Fruit fly (Drosophila melanogaster) whole organism, embryonic: Measurements from ENCODE around the gene MED15.

Experiments
- CG10209 ChIP-seq: fragments of 200-800 bp; sonication (Bioruptor generic); optimal IDR thresholded peaks from 3 replicates; lab custom pipeline; 2017; ENCODE audit warnings: missing biosample characterization, mild to moderate bottlenecking, missing genetic modification characterization, missing genetic modification reagents
- CG12104 ChIP-seq: fragments of 200-800 bp; sonication (Bioruptor generic); optimal IDR thresholded peaks from 3 replicates; lab custom pipeline; 2016; ENCODE audit warnings: missing biosample characterization, missing genetic modification characterization
- CG12236 ChIP-seq: fragments of 200-800 bp; sonication (Bioruptor generic); optimal IDR thresholded peaks from 2 replicates; lab custom pipeline; 2016; ENCODE audit warnings: missing biosample characterization, missing genetic modification characterization
- CG14667 ChIP-seq: fragments of 200-800 bp; sonication (Bioruptor generic); IDR thresholded peaks from 2 replicates; pipeline ENCODE4 v1.3.6; 2022; ENCODE audit warnings: missing biosample characterization, missing genetic modification characterization
- CG17328 ChIP-seq: fragments of 200-800 bp; sonication (Bioruptor generic); IDR thresholded peaks from 2 replicates; pipeline ENCODE4 v1.3.6; 2022; ENCODE audit warnings: missing biosample characterization, missing genetic modification characterization
- CG17568 ChIP-seq: fragments of 200-800 bp; sonication (Bioruptor generic); optimal IDR thresholded peaks from 2 replicates; lab custom pipeline; 2018; ENCODE audit warnings: missing biosample characterization, mild to moderate bottlenecking, missing genetic modification characterization, moderate library complexity
- CG2199 ChIP-seq: fragments of 200-800 bp; sonication (Bioruptor generic); IDR thresholded peaks from 3 replicates; pipeline ENCODE4 v1.3.6; 2022; ENCODE audit warnings: missing biosample characterization, missing genetic modification characterization
- CG2202 ChIP-seq: fragments of 200-800 bp; sonication (Bioruptor generic); optimal IDR thresholded peaks from 2 replicates; lab custom pipeline; 2018; ENCODE audit warnings: missing biosample characterization, mild to moderate bottlenecking, missing genetic modification characterization
- CG34376 ChIP-seq: fragments of 200-800 bp; sonication (Bioruptor generic); optimal IDR thresholded peaks from 2 replicates; lab custom pipeline; 2018; ENCODE audit warnings: missing biosample characterization, mild to moderate bottlenecking, missing genetic modification characterization
- CG4282 ChIP-seq: fragments of 200-800 bp; sonication (Bioruptor generic); optimal IDR thresholded peaks from 2 replicates; lab custom pipeline; 2016; ENCODE audit warnings: missing biosample characterization, missing genetic modification characterization
- CG4617 ChIP-seq: fragments of 200-800 bp; sonication (Bioruptor generic); optimal IDR thresholded peaks from 3 replicates; lab custom pipeline; 2016; ENCODE audit warnings: missing biosample characterization, missing genetic modification characterization, borderline replicate concordance
- CG5245 ChIP-seq: fragments of 200-800 bp; sonication (Bioruptor generic); optimal IDR thresholded peaks from 3 replicates; lab custom pipeline; 2016; ENCODE audit warnings: missing biosample characterization, missing genetic modification characterization
- CG6683 ChIP-seq: fragments of 200-800 bp; sonication (Bioruptor generic); optimal IDR thresholded peaks from 2 replicates; lab custom pipeline; 2017; ENCODE audit warnings: missing biosample characterization, mild to moderate bottlenecking, missing genetic modification characterization, missing genetic modification reagents
- CG7271 ChIP-seq: fragments of 200-800 bp; sonication (Bioruptor generic); optimal IDR thresholded peaks from 2 replicates; lab custom pipeline; 2018; ENCODE audit warnings: missing biosample characterization, mild to moderate bottlenecking, missing genetic modification characterization, moderate library complexity
- CG9609 ChIP-seq: fragments of 200-800 bp; sonication (Bioruptor generic); optimal IDR thresholded peaks from 3 replicates; lab custom pipeline; 2016; ENCODE audit warnings: missing biosample characterization, missing genetic modification characterization
- CG9876 ChIP-seq: fragments of 200-800 bp; sonication (Bioruptor generic); optimal IDR thresholded peaks from 2 replicates; lab custom pipeline; 2016; ENCODE audit warnings: missing biosample characterization, missing genetic modification characterization
- CoRest ChIP-seq: fragments of 200-800 bp; sonication (Bioruptor generic); optimal IDR thresholded peaks from 3 replicates; lab custom pipeline; 2018; ENCODE audit warnings: missing biosample characterization, mild to moderate bottlenecking, missing genetic modification characterization, moderate library complexity
- Dfd ChIP-seq, 2 experiments: fragments of >200 bp; optimal IDR thresholded peaks; 2 replicates each; lab custom pipeline; 2017; ENCODE audit warnings: missing biosample characterization in 2 of 2, missing genetic modification characterization in 2 of 2
- HLHmδ ChIP-seq: fragments of 200-800 bp; sonication (Bioruptor generic); optimal IDR thresholded peaks from 2 replicates; lab custom pipeline; 2018; ENCODE audit warnings: missing biosample characterization, mild to moderate bottlenecking, missing genetic modification characterization, moderate library complexity
- Hr51 ChIP-seq, 2 experiments: fragments of 200-800 bp; sonication (Bioruptor generic); optimal IDR thresholded peaks; 2 replicates in 1 of 2; 3 replicates in 1 of 2; lab custom pipeline; 2016 to 2018; ENCODE audit warnings: missing biosample characterization in 2 of 2, missing genetic modification characterization in 2 of 2, mild to moderate bottlenecking in 1 of 2, moderate library complexity in 1 of 2
- MBD-R2 ChIP-seq: fragments of 200-800 bp; sonication (Bioruptor generic); IDR thresholded peaks from 2 replicates; pipeline ENCODE4 v1.3.6; 2022; ENCODE audit warnings: missing biosample characterization, missing genetic modification characterization
- MTF-1 ChIP-seq: fragments of 200-800 bp; sonication (Bioruptor generic); optimal IDR thresholded peaks from 2 replicates; lab custom pipeline; 2018; ENCODE audit warnings: missing biosample characterization, mild to moderate bottlenecking, missing genetic modification characterization, borderline replicate concordance
- Rx ChIP-seq: fragments of 200-800 bp; sonication (Bioruptor generic); IDR thresholded peaks from 2 replicates; pipeline ENCODE4 v1.3.6; 2022; ENCODE audit warnings: missing biosample characterization, missing genetic modification characterization
- Sox100B ChIP-seq: fragments of 200-800 bp; sonication (Bioruptor generic); optimal IDR thresholded peaks from 3 replicates; lab custom pipeline; 2018; ENCODE audit warnings: missing biosample characterization, mild to moderate bottlenecking, missing genetic modification characterization
- Taf1 ChIP-seq: fragments of 200-800 bp; sonication (Bioruptor generic); IDR thresholded peaks from 2 replicates; pipeline ENCODE4 v1.3.6; 2022; ENCODE audit warnings: missing biosample characterization, missing genetic modification characterization
- Trl ChIP-seq, 3 experiments: fragments of >200 bp in 2 of 3; fragments of 200-800 bp in 1 of 3; sonication (Bioruptor generic) in 1 of 3; optimal IDR thresholded peaks; 2 replicates in 1 of 3; 3 replicates in 2 of 3; lab custom pipeline; 2016 to 2017; ENCODE audit warnings: missing biosample characterization in 1 of 3, missing genetic modification characterization in 1 of 3
- ab ChIP-seq: fragments of 200-800 bp; sonication (Bioruptor generic); optimal IDR thresholded peaks from 2 replicates; lab custom pipeline; 2016; ENCODE audit warnings: missing biosample characterization, missing genetic modification characterization
- ac ChIP-seq: fragments of 200-800 bp; sonication (Bioruptor generic); optimal IDR thresholded peaks from 3 replicates; lab custom pipeline; 2017; ENCODE audit warnings: missing biosample characterization, mild to moderate bottlenecking, missing genetic modification characterization
- ara ChIP-seq: fragments of 200-800 bp; sonication (Bioruptor generic); IDR thresholded peaks from 2 replicates; pipeline ENCODE4 v1.3.6; 2022; ENCODE audit warnings: missing biosample characterization, missing genetic modification characterization
- ato ChIP-seq: fragments of 200-800 bp; sonication (Bioruptor generic); IDR thresholded peaks from 2 replicates; pipeline ENCODE4 v1.3.6; 2022; ENCODE audit warnings: missing biosample characterization, missing genetic modification characterization; ENCODE audit not compliant: partially characterized antibody
- bcd ChIP-seq: fragments of 200-800 bp; sonication (Bioruptor generic); optimal IDR thresholded peaks from 2 replicates; lab custom pipeline; 2017; ENCODE audit warnings: missing biosample characterization, mild to moderate bottlenecking, missing genetic modification characterization
- br ChIP-seq: fragments of >200 bp; optimal IDR thresholded peaks from 2 replicates; lab custom pipeline; 2017
- chinmo ChIP-seq: fragments of 200-800 bp; sonication (Bioruptor generic); IDR thresholded peaks from 4 replicates; pipeline ENCODE4 v1.3.6; 2022; ENCODE audit warnings: missing biosample characterization, missing genetic modification characterization; ENCODE audit not compliant: partially characterized antibody
- croc ChIP-seq: fragments of 200-800 bp; sonication (Bioruptor generic); conservative IDR thresholded peaks from 3 replicates; pipeline ENCODE4 v1.3.6; 2022; ENCODE audit warnings: missing biosample characterization, missing genetic modification characterization
- dan ChIP-seq: fragments of 200-800 bp; sonication (Bioruptor generic); IDR thresholded peaks from 2 replicates; pipeline ENCODE4 v1.3.6; 2022; ENCODE audit warnings: missing biosample characterization, missing genetic modification characterization
- dmrt99B ChIP-seq: fragments of 200-800 bp; sonication (Bioruptor generic); optimal IDR thresholded peaks from 2 replicates; lab custom pipeline; 2018; ENCODE audit warnings: missing biosample characterization, mild to moderate bottlenecking, missing genetic modification characterization, moderate library complexity
- ewg ChIP-seq: fragments of 200-800 bp; sonication (Bioruptor generic); optimal IDR thresholded peaks from 3 replicates; lab custom pipeline; 2017; ENCODE audit warnings: mild to moderate bottlenecking, missing biosample characterization, missing genetic modification reagents, missing genetic modification characterization
- fd96Cb ChIP-seq: fragments of 200-800 bp; sonication (Bioruptor generic); optimal IDR thresholded peaks from 2 replicates; lab custom pipeline; 2018; ENCODE audit warnings: missing biosample characterization, mild to moderate bottlenecking, missing genetic modification characterization, moderate library complexity
- ftz-f1 ChIP-seq: fragments of 200-800 bp; sonication (Bioruptor generic); optimal IDR thresholded peaks from 2 replicates; lab custom pipeline; 2016; ENCODE audit warnings: missing biosample characterization, missing genetic modification characterization
- gt ChIP-seq: fragments of 200-800 bp; sonication (Bioruptor generic); IDR thresholded peaks from 2 replicates; pipeline ENCODE4 v1.3.6; 2022; ENCODE audit warnings: missing biosample characterization, missing genetic modification characterization
- mirr ChIP-seq: fragments of 200-800 bp; sonication (Bioruptor generic); optimal IDR thresholded peaks from 3 replicates; lab custom pipeline; 2018; ENCODE audit warnings: missing biosample characterization, mild to moderate bottlenecking, missing genetic modification characterization
- nmo ChIP-seq: fragments of 200-800 bp; sonication (Bioruptor generic); optimal IDR thresholded peaks from 2 replicates; lab custom pipeline; 2018; ENCODE audit warnings: missing biosample characterization, mild to moderate bottlenecking, missing genetic modification characterization, moderate library complexity
- pita ChIP-seq: fragments of 200-800 bp; sonication (Bioruptor generic); optimal IDR thresholded peaks from 2 replicates; lab custom pipeline; 2017; ENCODE audit warnings: missing biosample characterization, mild to moderate bottlenecking, missing genetic modification characterization
- run ChIP-seq: fragments of 200-800 bp; sonication (Bioruptor generic); optimal IDR thresholded peaks from 3 replicates; lab custom pipeline; 2018; ENCODE audit warnings: missing biosample characterization, mild to moderate bottlenecking, missing genetic modification characterization
- sim ChIP-seq: fragments of 200-800 bp; sonication (Bioruptor generic); IDR thresholded peaks from 2 replicates; pipeline ENCODE4 v1.3.6; 2022; ENCODE audit warnings: missing biosample characterization, missing genetic modification characterization
- slou ChIP-seq: fragments of 200-800 bp; sonication (Bioruptor generic); optimal IDR thresholded peaks from 3 replicates; lab custom pipeline; 2016; ENCODE audit warnings: missing biosample characterization, missing genetic modification characterization
- ttk ChIP-seq: fragments of 200-800 bp; sonication (Bioruptor generic); IDR thresholded peaks from 2 replicates; pipeline ENCODE4 v2.1.2; 2022; ENCODE audit warnings: missing biosample characterization, missing genetic modification characterization
- wor ChIP-seq: fragments of 200-800 bp; sonication (Bioruptor generic); IDR thresholded peaks from 2 replicates; pipeline ENCODE4 v1.3.6; 2022; ENCODE audit warnings: missing biosample characterization, missing genetic modification characterization

The MED15 gene

DNA sequence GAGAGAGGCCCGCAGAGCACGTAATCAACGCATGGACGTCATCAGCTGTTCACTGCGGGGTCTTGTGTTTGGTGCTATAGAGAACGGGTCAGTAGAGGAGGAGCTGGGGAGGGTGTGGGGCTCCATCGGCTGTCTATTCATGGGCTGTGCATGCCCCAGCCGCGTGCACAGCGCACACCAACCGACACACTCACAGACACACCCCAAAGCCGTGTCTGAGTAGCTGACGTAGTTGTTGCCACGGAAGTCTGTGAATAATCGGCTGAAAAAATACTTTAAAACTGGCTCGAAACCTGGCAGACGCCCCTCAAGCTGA, 7.3 kb downstream of the MED15 start (continued):
- TF ChIP-seq chinmo (GFP tag; lab: Robert Waterston, UW) = no peak
- TF ChIP-seq CG12236 (GFP tag; lab: Kevin White, UChicago) = no peak
- no peak for TF ChIP-seq pita (GFP tag; lab: Kevin White, UChicago)
- TF ChIP-seq mirr (GFP tag; lab: Kevin White, UChicago) = no peak
- no peak for TF ChIP-seq ewg (GFP tag; lab: Kevin White, UChicago)
- TF ChIP-seq fd96Cb = no peak
- no peak for TF ChIP-seq ac (GFP tag; lab: Kevin White, UChicago)
- TF ChIP-seq CG7271 = no peak
- no peak for TF ChIP-seq Trl (optimal IDR thresholded peaks at IDR 0.05; lab: Kevin White, UChicago)
- no peak for TF ChIP-seq Trl (GFP tag; optimal IDR thresholded peaks at IDR 0.05; lab: Kevin White, UChicago)
- TF ChIP-seq HLHmδ (GFP tag; lab: Kevin White, UChicago) = peak; percentile 70
- TF ChIP-seq CG4282 (GFP tag; lab: Kevin White, UChicago) = no peak
- no peak for TF ChIP-seq CG4617 (GFP tag; lab: Kevin White, UChicago)
- TF ChIP-seq Sox100B (GFP tag; lab: Kevin White, UChicago) = no peak
- no peak for TF ChIP-seq nmo (GFP tag; lab: Kevin White, UChicago)
- no peak for TF ChIP-seq run (tag; lab: Kevin White, UChicago)
- no peak for TF ChIP-seq dan (GFP tag; lab: Robert Waterston, UW)

DNA sequence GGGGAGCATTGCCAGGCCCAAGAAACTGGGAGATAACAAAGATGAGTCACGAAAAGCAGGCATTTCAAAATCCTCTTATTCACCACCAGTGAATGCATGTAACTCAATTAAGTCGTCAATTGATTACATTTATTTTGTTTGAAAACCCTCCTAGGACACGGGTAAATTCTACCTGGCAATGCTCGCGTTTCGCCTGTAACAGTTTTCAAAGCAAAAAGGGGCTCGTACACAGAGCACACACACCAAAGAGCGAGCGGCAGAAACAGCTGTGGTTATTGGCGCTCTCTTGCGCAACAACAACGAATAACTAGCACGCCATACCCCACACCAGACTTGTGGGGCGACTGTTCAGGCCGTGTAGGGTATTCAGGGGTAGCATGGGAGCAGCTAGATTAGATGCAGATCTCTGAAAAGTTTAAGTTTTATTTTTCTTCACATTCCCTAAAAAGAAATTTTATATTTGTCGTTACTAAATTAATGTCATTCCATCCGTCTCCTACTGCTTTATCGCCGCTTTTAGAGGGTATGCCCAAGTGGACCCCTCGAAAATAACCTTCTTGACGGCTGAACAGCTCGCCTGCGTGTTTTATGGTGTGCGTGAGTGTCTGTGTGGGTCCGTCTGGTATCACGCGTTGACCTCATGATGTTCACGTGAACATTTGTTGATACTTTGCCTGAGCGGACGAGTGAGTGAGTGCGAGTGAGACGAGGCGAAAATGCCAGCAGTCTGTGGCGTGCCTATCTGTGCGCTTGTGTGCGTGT, 8.0 kb downstream of the MED15 start:
- TF ChIP-seq CoRest (tag; lab: Kevin White, UChicago) (peak; percentile 100), ab (GFP tag; lab: Kevin White, UChicago) (peak; percentile 100), bcd (GFP tag; lab: Kevin White, UChicago) (peak; percentile 100), CG12104 (GFP tag; lab: Kevin White, UChicago) (peak; percentile 100), br (lab: Kevin White, UChicago) (no peak), CG9876 (GFP tag; lab: Kevin White, UChicago) (peak; percentile 100), CG14667 (GFP tag; lab: Robert Waterston, UW) (no peak), croc (GFP tag; lab: Robert Waterston, UW) (peak; percentile 100), ara (no peak), slou (GFP tag; lab: Kevin White, UChicago) (peak; percentile 100), CG5245 (peak; percentile 100), MBD-R2 (GFP tag; lab: Robert Waterston, UW) (no peak), CG34376 (peak; percentile 100), wor (GFP tag; lab: Robert Waterston, UW) (no peak), Taf1 (GFP tag; lab: Robert Waterston, UW) (no peak), ftz-f1 (GFP tag; lab: Kevin White, UChicago) (peak; percentile 100), run (tag; lab: Kevin White, UChicago) (peak; percentile 100), ato (GFP tag; lab: Robert Waterston, UW) (no peak), CG17568 (GFP tag; lab: Kevin White, UChicago) (peak; percentile 100), MTF-1 (GFP tag; lab: Kevin White, UChicago) (peak; percentile 100), CG10209 (GFP tag; lab: Kevin White, UChicago) (peak; percentile 100), Rx (no peak), CG2202 (tag; lab: Kevin White, UChicago) (peak; percentile 100), CG6683 (GFP tag; lab: Kevin White, UChicago) (peak; percentile 100), CG17328 (GFP tag; lab: Robert Waterston, UW) (no peak), Hr51 (GFP tag; optimal IDR thresholded peaks at IDR 0.05; lab: Kevin White, UChicago) (peak; percentile 100), dmrt99B (peak; percentile 100), CG2199 (GFP tag; lab: Robert Waterston, UW) (no peak), Dfd (GFP tag; optimal IDR thresholded peaks at IDR 0.05; lab: Kevin White, UChicago) (peak in 1 of 2 experiments; percentile 97), CG4282 (GFP tag; lab: Kevin White, UChicago) (peak; percentile 100), ttk (GFP tag; lab: Robert Waterston, UW) (no peak), sim (GFP tag; lab: Robert Waterston, UW) (no peak), CG9609 (GFP tag; lab: Kevin White, UChicago) (peak; percentile 100), gt (GFP tag; lab: Robert Waterston, UW) (no peak)
